Fruit fly (Drosophila melanogaster): ENCODE measurements around the gene CG11563.

CG11563 gene

DNA sequence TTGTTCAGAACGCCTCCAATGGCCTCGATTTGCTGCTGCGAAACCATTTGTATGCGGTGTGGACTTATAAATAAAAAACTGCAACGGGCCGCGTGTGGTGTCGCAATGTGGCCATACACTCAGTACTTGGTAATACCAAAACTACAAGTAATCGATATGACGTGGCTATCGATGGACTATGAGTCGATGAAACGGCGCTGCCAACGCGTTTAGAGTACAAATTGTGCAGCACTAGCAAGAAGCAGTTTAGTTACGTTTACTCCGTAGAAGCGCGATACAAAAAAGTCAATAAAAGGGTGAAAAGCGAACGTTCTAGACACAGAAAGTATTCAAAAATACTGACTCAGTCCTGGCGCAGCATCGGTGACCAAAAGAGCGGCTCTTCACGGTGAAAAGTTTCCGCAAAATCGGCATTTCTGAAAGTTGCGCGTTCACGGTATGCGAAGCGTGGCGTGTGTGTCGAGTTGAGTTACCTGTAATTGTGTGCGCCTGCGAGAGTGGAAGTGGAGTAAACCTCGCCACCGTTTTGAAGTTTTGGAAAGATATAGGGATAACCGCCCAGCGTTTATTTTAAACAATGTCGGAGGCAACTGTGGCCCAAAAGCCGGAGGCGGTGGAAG is 10.7 kb downstream of the CG11563 start, which contains the start of the genes nero and CG1910 (continued):
- TF ChIP-seq CG12219 (GFP tag; optimal IDR thresholded peaks at IDR 0.05), result no peak
- TF ChIP-seq ken (GFP tag; IDR thresholded peaks at IDR 0.05), result no peak
- TF ChIP-seq CG11398 (GFP tag; optimal IDR thresholded peaks at IDR 0.05), result no peak
- TF ChIP-seq Eip74EF (GFP tag; optimal IDR thresholded peaks at IDR 0.05), result no peak
- TF ChIP-seq Six4 (GFP tag; optimal IDR thresholded peaks at IDR 0.05), result no peak
- TF ChIP-seq CG2129 (GFP tag; IDR thresholded peaks at IDR 0.05; ENCODE audit: partially characterized antibody), result no peak
- TF ChIP-seq YL-1 (GFP tag; optimal IDR thresholded peaks at IDR 0.05), result peak; percentile 17
- TF ChIP-seq hbn (GFP tag; IDR thresholded peaks at IDR 0.05; ENCODE audit: partially characterized antibody), result no peak
- TF ChIP-seq Taf1 (GFP tag; IDR thresholded peaks at IDR 0.05), result no peak
- TF ChIP-seq lola (GFP tag; optimal IDR thresholded peaks at IDR 0.05), result no peak
- TF ChIP-seq oc (tag; optimal IDR thresholded peaks at IDR 0.05), result no peak
- no peak for TF ChIP-seq hth (optimal IDR thresholded peaks at IDR 0.05)
- no peak for TF ChIP-seq Atf6 (GFP tag; IDR thresholded peaks at IDR 0.05)
- TF ChIP-seq danr (GFP tag; IDR thresholded peaks at IDR 0.05), result no peak
- no peak for TF ChIP-seq Gsc (GFP tag; IDR thresholded peaks at IDR 0.05)
- TF ChIP-seq CG18476 (GFP tag; optimal IDR thresholded peaks at IDR 0.05), result no peak
- TF ChIP-seq mirr (GFP tag; optimal IDR thresholded peaks at IDR 0.05), result no peak
- TF ChIP-seq CG11696 (GFP tag; IDR thresholded peaks at IDR 0.05), result no peak
- TF ChIP-seq CG10543 (GFP tag; optimal IDR thresholded peaks at IDR 0.05), result peak; percentile 21
- TF ChIP-seq salm (tag; optimal IDR thresholded peaks at IDR 0.05), result no peak
- peak; percentile 28 for TF ChIP-seq Ets97D (GFP tag; optimal IDR thresholded peaks at IDR 0.05)
- TF ChIP-seq tio (GFP tag; optimal IDR thresholded peaks at IDR 0.05), result no peak
- peak; percentile 34 for TF ChIP-seq grau (tag; optimal IDR thresholded peaks at IDR 0.05)
- TF ChIP-seq E2f1 (GFP tag; IDR thresholded peaks at IDR 0.05), result no peak
- TF ChIP-seq Vsx1 (GFP tag; optimal IDR thresholded peaks at IDR 0.05), result no peak
- TF ChIP-seq Oaz (GFP tag; IDR thresholded peaks at IDR 0.05), result no peak
- no peak for TF ChIP-seq Atf-2 (GFP tag; optimal IDR thresholded peaks at IDR 0.05)
- TF ChIP-seq Opbp (GFP tag; IDR thresholded peaks at IDR 0.05; ENCODE audit: partially characterized antibody), result no peak
- TF ChIP-seq chinmo (GFP tag; IDR thresholded peaks at IDR 0.05; ENCODE audit: partially characterized antibody), result no peak
- no peak for TF ChIP-seq gcm (GFP tag; optimal IDR thresholded peaks at IDR 0.05)
- no peak for TF ChIP-seq Hand (GFP tag; optimal IDR thresholded peaks at IDR 0.05)
- TF ChIP-seq esg (GFP tag; conservative IDR thresholded peaks at IDR 0.05), result no peak
- TF ChIP-seq B-H2 (GFP tag; optimal IDR thresholded peaks at IDR 0.05), result peak; percentile 27
- TF ChIP-seq yki (optimal IDR thresholded peaks at IDR 0.05), result no peak
- TF ChIP-seq CG9437 (GFP tag; optimal IDR thresholded peaks at IDR 0.05), result peak; percentile 96
- TF ChIP-seq fd102C (GFP tag; optimal IDR thresholded peaks at IDR 0.05), result no peak
- no peak for TF ChIP-seq da (GFP tag; optimal IDR thresholded peaks at IDR 0.05)
- TF ChIP-seq bcd (GFP tag; optimal IDR thresholded peaks at IDR 0.05), result no peak
- no peak for TF ChIP-seq toy (GFP tag; IDR thresholded peaks at IDR 0.05)
- no peak for TF ChIP-seq btn (GFP tag; optimal IDR thresholded peaks at IDR 0.05)
- peak; percentile 31 for TF ChIP-seq sqz (GFP tag; optimal IDR thresholded peaks at IDR 0.05)
- TF ChIP-seq CG9727 (GFP tag; optimal IDR thresholded peaks at IDR 0.05), result no peak
- TF ChIP-seq CG3847 (GFP tag; IDR thresholded peaks at IDR 0.05), result no peak
- no peak for TF ChIP-seq CG4424 (GFP tag; optimal IDR thresholded peaks at IDR 0.05)
- TF ChIP-seq Dll (GFP tag; IDR thresholded peaks at IDR 0.05; ENCODE audit: partially characterized antibody), result no peak
- TF ChIP-seq CG12104 (GFP tag; optimal IDR thresholded peaks at IDR 0.05), result no peak
- no peak for TF ChIP-seq CG30431 (GFP tag; optimal IDR thresholded peaks at IDR 0.05)
- TF ChIP-seq Atf3 (GFP tag; optimal IDR thresholded peaks at IDR 0.05), result no peak
- peak; percentile 50 for TF ChIP-seq CG2712 (tag; optimal IDR thresholded peaks at IDR 0.05)
- TF ChIP-seq CG12744 (GFP tag; optimal IDR thresholded peaks at IDR 0.05), result no peak
- no peak for TF ChIP-seq schlank (tag; optimal IDR thresholded peaks at IDR 0.05)
